Fruit fly (Drosophila melanogaster) whole organism, adult: Measurements from ENCODE around the gene Fer1.

Experiments used
- CG11617 ChIP-seq: fragments of 200-800 bp; sonication (Bioruptor generic); optimal IDR thresholded peaks from 2 replicates; lab custom pipeline; 2017; ENCODE audit warnings: mild to moderate bottlenecking, missing biosample characterization, missing genetic modification reagents, missing genetic modification characterization
- CG12768 ChIP-seq: fragments of 200-800 bp; sonication (Bioruptor generic); optimal IDR thresholded peaks from 2 replicates; lab custom pipeline; 2017; ENCODE audit warnings: missing biosample characterization, missing genetic modification characterization, mild to moderate bottlenecking, moderate library complexity, missing genetic modification reagents
- CG14711 ChIP-seq: fragments of 200-800 bp; sonication (Bioruptor generic); optimal IDR thresholded peaks from 2 replicates; lab custom pipeline; 2018; ENCODE audit warnings: missing biosample characterization, mild to moderate bottlenecking, missing genetic modification characterization, moderate library complexity
- CG33017 ChIP-seq: fragments of 200-800 bp; sonication (Bioruptor generic); optimal IDR thresholded peaks from 2 replicates; lab custom pipeline; 2018; ENCODE audit warnings: missing biosample characterization, mild to moderate bottlenecking, missing genetic modification characterization, moderate library complexity
- CG5204 ChIP-seq: fragments of 200-800 bp; sonication (Bioruptor generic); optimal IDR thresholded peaks from 2 replicates; lab custom pipeline; 2016; ENCODE audit warnings: missing biosample characterization, missing genetic modification characterization
- CG7045 ChIP-seq: fragments of 200-800 bp; sonication (Bioruptor generic); optimal IDR thresholded peaks from 2 replicates; lab custom pipeline; 2017; ENCODE audit warnings: missing biosample characterization, mild to moderate bottlenecking, missing genetic modification characterization
- CG7101 ChIP-seq: fragments of 200-800 bp; sonication (Bioruptor generic); optimal IDR thresholded peaks from 2 replicates; lab custom pipeline; 2018; ENCODE audit warnings: missing biosample characterization, mild to moderate bottlenecking, missing genetic modification characterization, moderate library complexity
- Crg-1 ChIP-seq: fragments of 200-800 bp; sonication (Bioruptor generic); optimal IDR thresholded peaks from 2 replicates; lab custom pipeline; 2016; ENCODE audit warnings: missing biosample characterization, missing genetic modification characterization
- cic ChIP-seq: fragments of 200-800 bp; sonication (Bioruptor generic); optimal IDR thresholded peaks from 2 replicates; lab custom pipeline; 2017; ENCODE audit warnings: missing biosample characterization, mild to moderate bottlenecking, missing genetic modification characterization, moderate library complexity
- ovo ChIP-seq: fragments of 200-800 bp; sonication (Bioruptor generic); optimal IDR thresholded peaks from 2 replicates; lab custom pipeline; 2016; ENCODE audit warnings: missing biosample characterization, missing genetic modification characterization
- pad ChIP-seq: fragments of 200-800 bp; sonication (Bioruptor generic); optimal IDR thresholded peaks from 3 replicates; lab custom pipeline; 2017; ENCODE audit warnings: missing biosample characterization, missing genetic modification characterization, mild to moderate bottlenecking, moderate library complexity, missing genetic modification reagents
- tj ChIP-seq: fragments of 200-800 bp; sonication (Bioruptor generic); optimal IDR thresholded peaks from 3 replicates; lab custom pipeline; 2017; ENCODE audit warnings: missing biosample characterization, mild to moderate bottlenecking, missing genetic modification characterization, moderate library complexity

DNA sequence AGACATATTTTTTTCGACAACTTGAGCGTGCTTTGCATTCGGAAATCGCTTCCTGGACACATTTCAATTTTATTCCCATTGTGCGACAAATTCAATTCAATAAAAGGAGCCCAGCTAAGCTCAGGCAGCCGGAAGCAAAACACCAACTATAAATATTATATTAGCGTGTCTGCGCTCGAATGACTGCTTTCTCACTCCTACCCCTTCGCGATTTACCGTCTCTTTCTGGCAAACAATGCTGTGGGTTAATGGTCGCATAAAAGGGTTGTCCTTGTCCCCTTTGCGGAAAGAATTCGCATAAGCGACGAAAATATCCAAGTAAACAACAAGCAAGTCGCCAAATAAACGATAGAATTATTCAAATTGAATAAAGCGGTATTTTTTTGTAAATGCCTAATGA, 31.7 kb upstream of the Fer1 start:
- TF ChIP-seq CG14711, result no peak
- TF ChIP-seq Crg-1 (GFP tag; lab: Kevin White, UChicago), result no peak
- TF ChIP-seq CG7045, result no peak
- no peak for TF ChIP-seq pad
- no peak for TF ChIP-seq CG5204 (GFP tag; lab: Kevin White, UChicago)
- no peak for TF ChIP-seq cic (GFP tag; lab: Kevin White, UChicago)
- TF ChIP-seq CG12768, result no peak
- TF ChIP-seq ovo, result no peak
- no peak for TF ChIP-seq CG7101
- TF ChIP-seq CG33017, result no peak
- no peak for TF ChIP-seq CG11617 (GFP tag; lab: Kevin White, UChicago)
- TF ChIP-seq tj (GFP tag; lab: Kevin White, UChicago), result no peak
